Worm (Caenorhabditis elegans): ENCODE measurements around the gene F54E7.9.

DNA sequence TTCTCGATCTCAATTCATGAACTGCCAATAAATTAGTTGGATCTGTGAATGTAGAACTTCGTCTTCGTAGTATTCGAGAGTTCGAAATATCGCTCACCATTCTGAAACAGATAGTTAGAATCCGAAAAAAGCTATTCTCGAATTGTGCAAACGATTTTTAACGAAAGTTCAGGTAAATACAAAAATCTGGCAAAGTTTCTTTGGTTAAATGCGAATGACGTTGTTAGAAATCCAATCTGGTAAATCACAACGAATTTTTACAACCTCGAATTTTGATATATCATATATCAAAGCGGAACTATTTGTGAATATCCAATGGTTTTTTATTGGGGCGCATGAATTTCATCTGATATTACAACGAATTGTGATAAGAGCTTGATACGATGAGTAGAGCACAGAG, 31.5 kb upstream of the F54E7.9 start, which contains the start of gene hpo-28:
- TF ChIP-seq ztf-29 (GFP tag; IDR thresholded peaks at IDR 0.05) (no peak), T22C8.4 (GFP tag; IDR thresholded peaks at IDR 0.05) (no peak), klf-2 (GFP tag; conservative IDR thresholded peaks at IDR 0.05) (no peak), tab-1 (GFP tag; IDR thresholded peaks at IDR 0.05) (no peak), ref-1 (GFP tag; conservative IDR thresholded peaks at IDR 0.05) (no peak), med-1 (GFP tag; optimal IDR thresholded peaks at IDR 0.05; ENCODE audit: insufficient read depth) (no peak), ztf-23 (GFP tag; IDR thresholded peaks at IDR 0.05) (no peak)

Measured in whole organism, midembryonic.